Worm (Caenorhabditis elegans) whole organism, early embryonic: ENCODE measurements around the gene ZK218.1.

Source experiments
- B0310.2 ChIP-seq: sonication (generic microtip); optimal IDR thresholded peaks from 2 replicates; lab custom pipeline; 2016; ENCODE audit warnings: mild to moderate bottlenecking, missing genetic modification characterization, missing compliant biosample characterization
- F13C5.2 ChIP-seq: sonication (generic microtip); optimal IDR thresholded peaks from 2 replicates; lab custom pipeline; 2017; ENCODE audit warnings: mild to moderate bottlenecking, missing genetic modification characterization, inconsistent platforms, missing compliant biosample characterization
- aly-1 ChIP-seq: sonication (generic microtip); optimal IDR thresholded peaks from 2 replicates; lab custom pipeline; 2016; ENCODE audit warnings: missing genetic modification characterization, missing compliant biosample characterization
- ama-1 ChIP-seq: fragments of 150-350 bp; optimal IDR thresholded peaks from 2 replicates; lab custom pipeline; 2014
- ceh-13 ChIP-seq: fragments of 200-800 bp; sonication (Bioruptor generic); optimal IDR thresholded peaks from 2 replicates; lab custom pipeline; 2018; ENCODE audit warnings: mild to moderate bottlenecking, missing genetic modification characterization, missing compliant biosample characterization
- ceh-36 ChIP-seq: sonication (generic microtip); optimal IDR thresholded peaks from 2 replicates; lab custom pipeline; 2016; ENCODE audit warnings: missing genetic modification characterization, inconsistent platforms, missing compliant biosample characterization
- ets-7 ChIP-seq: sonication (generic microtip); optimal IDR thresholded peaks from 2 replicates; lab custom pipeline; 2016; ENCODE audit warnings: missing genotype, missing genetic modification characterization, missing compliant biosample characterization
- flt-1 ChIP-seq: fragments of 200-800 bp; sonication (Bioruptor generic); IDR thresholded peaks from 2 replicates; pipeline ENCODE4 v1.3.6; 2022; ENCODE audit warnings: missing genetic modification characterization, missing compliant biosample characterization
- hmbx-1 ChIP-seq: sonication (generic microtip); optimal IDR thresholded peaks from 2 replicates; lab custom pipeline; 2016; ENCODE audit warnings: mild to moderate bottlenecking, missing genetic modification characterization, missing compliant biosample characterization
- hmg-4 ChIP-seq: fragments of 200-800 bp; sonication (Bioruptor generic); optimal IDR thresholded peaks from 2 replicates; lab custom pipeline; 2018; ENCODE audit warnings: mild to moderate bottlenecking, missing genetic modification characterization, missing compliant biosample characterization
- hnd-1 ChIP-seq: sonication (generic microtip); optimal IDR thresholded peaks from 2 replicates; lab custom pipeline; 2016; ENCODE audit warnings: missing genetic modification characterization, missing compliant biosample characterization
- pes-1 ChIP-seq: fragments of 200-800 bp; sonication (Bioruptor generic); IDR thresholded peaks from 2 replicates; pipeline ENCODE4 v1.3.6; 2022; ENCODE audit warnings: missing genetic modification reagents, missing genetic modification characterization, missing compliant biosample characterization
- scrt-1 ChIP-seq: fragments of 200-800 bp; sonication (Bioruptor generic); IDR thresholded peaks from 2 replicates; pipeline ENCODE4 v1.3.6; 2022; ENCODE audit warnings: missing genetic modification characterization, missing compliant biosample characterization
- sea-1 ChIP-seq: fragments of 200-800 bp; sonication (Bioruptor generic); conservative IDR thresholded peaks from 2 replicates; pipeline ENCODE4 v1.3.6; 2022; ENCODE audit warnings: missing genetic modification characterization, missing compliant biosample characterization
- tbx-11 ChIP-seq: fragments of 200-800 bp; sonication (Bioruptor generic); IDR thresholded peaks from 2 replicates; pipeline ENCODE4 v1.3.6; 2022; ENCODE audit warnings: missing genetic modification characterization, missing compliant biosample characterization
- tbx-37 ChIP-seq: fragments of 200-800 bp; sonication (Bioruptor generic); conservative IDR thresholded peaks from 2 replicates; pipeline ENCODE4 v1.3.6; 2022; ENCODE audit warnings: missing genetic modification reagents, missing genetic modification characterization, missing compliant biosample characterization
- tra-4 ChIP-seq: sonication (generic microtip); optimal IDR thresholded peaks from 2 replicates; lab custom pipeline; 2017; ENCODE audit warnings: missing genetic modification characterization, missing compliant biosample characterization

ZK218.1 gene

ce11 chrV:17071578-17071977 is 20.8 kb upstream of the ZK218.1 start, which contains the start of gene srbc-14:
Gene srbc-14 (minus strand): TSS chrV:17071678.
- TF ChIP-seq ets-7 (no peak), hmg-4 (GFP tag; lab: Kevin White, UChicago) (no peak), hnd-1 (tag; lab: Kevin White, UChicago) (no peak), B0310.2 (no peak), tbx-11 (GFP tag; lab: Robert Waterston, UW) (no peak), aly-1 (no peak), F13C5.2 (tag; lab: Kevin White, UChicago) (no peak), ceh-13 (no peak), ceh-36 (no peak), flt-1 (GFP tag; lab: Robert Waterston, UW) (no peak), hmbx-1 (tag; lab: Kevin White, UChicago) (no peak), ama-1 (lab: Kevin White, UChicago) (no peak), pes-1 (no peak)

- TF ChIP-seq aly-1 = no peak
- no peak for TF ChIP-seq hnd-1 (tag; lab: Kevin White, UChicago)
- TF ChIP-seq tbx-37 (GFP tag; lab: Robert Waterston, UW) = no peak
- TF ChIP-seq pes-1 = no peak
- TF ChIP-seq B0310.2 = no peak
- TF ChIP-seq ama-1 (lab: Kevin White, UChicago) = no peak
- no peak for TF ChIP-seq scrt-1 (GFP tag; lab: Robert Waterston, UW)
- TF ChIP-seq flt-1 (GFP tag; lab: Robert Waterston, UW) = no peak
- no peak for TF ChIP-seq F13C5.2 (tag; lab: Kevin White, UChicago)
- TF ChIP-seq ceh-36 = no peak
These were observed 16.5 kb upstream of the ZK218.1 start, which contains the start of gene str-125 for ce11 chrV:17075900-17076299. Gene str-125 (minus strand): TSS chrV:17076000.

- TF ChIP-seq ceh-13 = no peak
- TF ChIP-seq sea-1 = no peak
- TF ChIP-seq hnd-1 (tag; lab: Kevin White, UChicago) = no peak
- TF ChIP-seq ceh-36 = no peak
- no peak for TF ChIP-seq pes-1
- TF ChIP-seq ets-7 = no peak
- no peak for TF ChIP-seq tbx-37 (GFP tag; lab: Robert Waterston, UW)
These were observed 14.5 kb upstream of the ZK218.1 start, which contains the start of gene T05E12.3 for ce11 chrV:17077889-17078288. Gene T05E12.3 (minus strand): TSS chrV:17077989.

ce11 chrV:17079795-17080194 is 12.6 kb upstream of the ZK218.1 start, which contains the start of gene srw-20:
Gene srw-20 (minus strand): TSS chrV:17079895.
- TF ChIP-seq scrt-1 (GFP tag; lab: Robert Waterston, UW) (no peak), hnd-1 (tag; lab: Kevin White, UChicago) (no peak), tbx-37 (GFP tag; lab: Robert Waterston, UW) (no peak), tbx-11 (GFP tag; lab: Robert Waterston, UW) (no peak), ets-7 (no peak), aly-1 (no peak), ceh-36 (no peak), tra-4 (tag; lab: Kevin White, UChicago) (no peak), sea-1 (no peak), B0310.2 (no peak), flt-1 (GFP tag; lab: Robert Waterston, UW) (no peak), hmbx-1 (tag; lab: Kevin White, UChicago) (no peak), ama-1 (lab: Kevin White, UChicago) (no peak), hmg-4 (GFP tag; lab: Kevin White, UChicago) (no peak), ceh-13 (no peak), F13C5.2 (tag; lab: Kevin White, UChicago) (no peak)

- TF ChIP-seq F13C5.2 (tag; lab: Kevin White, UChicago) = no peak
These were observed 9.6 kb upstream of the ZK218.1 start, which contains the start of gene T05E12.9 for ce11 chrV:17082718-17083117. Gene T05E12.9 (minus strand): TSS chrV:17082818.

ce11 chrV:17089342-17089741 is 3.0 kb upstream of the ZK218.1 start, which contains the start of gene T05E12.6:
Gene T05E12.6 (minus strand): TSS chrV:17089442.
- TF ChIP-seq hmg-4 (GFP tag; lab: Kevin White, UChicago) = no peak
- no peak for TF ChIP-seq ceh-13
- no peak for TF ChIP-seq sea-1
- TF ChIP-seq hmbx-1 (tag; lab: Kevin White, UChicago) = no peak
- TF ChIP-seq ama-1 (lab: Kevin White, UChicago) = no peak
- TF ChIP-seq flt-1 (GFP tag; lab: Robert Waterston, UW) = no peak

- TF ChIP-seq hmbx-1 (tag; lab: Kevin White, UChicago) (no peak), tbx-37 (GFP tag; lab: Robert Waterston, UW) (no peak), ceh-13 (no peak), hmg-4 (GFP tag; lab: Kevin White, UChicago) (no peak), F13C5.2 (tag; lab: Kevin White, UChicago) (no peak), ceh-36 (no peak), aly-1 (no peak), flt-1 (GFP tag; lab: Robert Waterston, UW) (no peak), tra-4 (tag; lab: Kevin White, UChicago) (no peak), B0310.2 (no peak), tbx-11 (GFP tag; lab: Robert Waterston, UW) (no peak), pes-1 (no peak), sea-1 (no peak), ama-1 (lab: Kevin White, UChicago) (no peak), hnd-1 (tag; lab: Kevin White, UChicago) (no peak), scrt-1 (GFP tag; lab: Robert Waterston, UW) (no peak), ets-7 (no peak)
These were observed 2.4 kb upstream of the ZK218.1 start, which contains the start of gene srh-237 for ce11 chrV:17089931-17090429. Gene srh-237 (plus strand): TSS chrV:17090379.

ce11 chrV:17094568-17094967 is 2.2 kb downstream of the ZK218.1 start:
- TF ChIP-seq ceh-36 = no peak
- TF ChIP-seq tbx-37 (GFP tag; lab: Robert Waterston, UW) = no peak
- TF ChIP-seq pes-1 = no peak
- no peak for TF ChIP-seq ets-7
- no peak for TF ChIP-seq sea-1
- no peak for TF ChIP-seq ama-1 (lab: Kevin White, UChicago)
- no peak for TF ChIP-seq F13C5.2 (tag; lab: Kevin White, UChicago)
- TF ChIP-seq hnd-1 (tag; lab: Kevin White, UChicago) = no peak
- no peak for TF ChIP-seq hmg-4 (GFP tag; lab: Kevin White, UChicago)
- no peak for TF ChIP-seq ceh-13
- no peak for TF ChIP-seq scrt-1 (GFP tag; lab: Robert Waterston, UW)
